Fruit fly (Drosophila melanogaster) whole organism, embryonic: ENCODE data around the gene CheB98a.

Experiments
- Aef1 ChIP-seq: fragments of 200-800 bp; sonication (Bioruptor generic); IDR thresholded peaks from 3 replicates; pipeline ENCODE4 v1.3.6; 2022; ENCODE audit warnings: missing biosample characterization, missing genetic modification characterization
- Blimp-1 ChIP-seq: fragments of 200-800 bp; sonication (Bioruptor generic); optimal IDR thresholded peaks from 3 replicates; lab custom pipeline; 2018; ENCODE audit warnings: missing biosample characterization, missing genetic modification characterization, mild to moderate bottlenecking, moderate library complexity, missing genetic modification reagents
- CG10147 ChIP-seq: fragments of 200-800 bp; sonication (Bioruptor generic); optimal IDR thresholded peaks from 2 replicates; lab custom pipeline; 2019; ENCODE audit warnings: missing biosample characterization, mild to moderate bottlenecking, missing genetic modification characterization, moderate library complexity
- CG10267 ChIP-seq: fragments of 200-800 bp; sonication (Bioruptor generic); optimal IDR thresholded peaks from 2 replicates; lab custom pipeline; 2018; ENCODE audit warnings: missing biosample characterization, mild to moderate bottlenecking, missing genetic modification characterization, moderate library complexity
- CG10462 ChIP-seq: fragments of 200-800 bp; sonication (Bioruptor generic); optimal IDR thresholded peaks from 2 replicates; lab custom pipeline; 2016; ENCODE audit warnings: missing biosample characterization, missing genetic modification characterization
- CG12659 ChIP-seq: fragments of 200-800 bp; sonication (Bioruptor generic); optimal IDR thresholded peaks from 3 replicates; lab custom pipeline; 2017; ENCODE audit warnings: mild to moderate bottlenecking, missing biosample characterization, missing genetic modification reagents, missing genetic modification characterization
- CG13624 ChIP-seq: fragments of 200-800 bp; sonication (Bioruptor generic); optimal IDR thresholded peaks from 2 replicates; lab custom pipeline; 2016; ENCODE audit warnings: missing biosample characterization, missing genetic modification characterization
- CG15514 ChIP-seq: fragments of 200-800 bp; sonication (Bioruptor generic); optimal IDR thresholded peaks from 3 replicates; lab custom pipeline; 2017; ENCODE audit warnings: missing biosample characterization, missing genetic modification characterization, mild to moderate bottlenecking, moderate library complexity, missing genetic modification reagents
- CG1603 ChIP-seq: fragments of 200-800 bp; sonication (Bioruptor generic); optimal IDR thresholded peaks from 2 replicates; lab custom pipeline; 2019; ENCODE audit warnings: missing biosample characterization, mild to moderate bottlenecking, missing genetic modification characterization, moderate library complexity
- CG16813 ChIP-seq: fragments of 200-800 bp; sonication (Bioruptor generic); IDR thresholded peaks from 3 replicates; pipeline ENCODE4 v1.3.6; 2022; ENCODE audit warnings: missing biosample characterization, missing genetic modification characterization; ENCODE audit not compliant: partially characterized antibody
- CG18262 ChIP-seq: fragments of 200-800 bp; optimal IDR thresholded peaks from 3 replicates; lab custom pipeline; 2019; ENCODE audit warnings: missing biosample characterization, mild to moderate bottlenecking, missing genetic modification characterization, moderate library complexity
- CG33557 ChIP-seq: fragments of 200-800 bp; sonication (Bioruptor generic); optimal IDR thresholded peaks from 2 replicates; lab custom pipeline; 2019; ENCODE audit warnings: missing biosample characterization, mild to moderate bottlenecking, missing genetic modification characterization, moderate library complexity
- CG34224 ChIP-seq: fragments of 200-800 bp; sonication (Bioruptor generic); IDR thresholded peaks from 3 replicates; pipeline ENCODE4 v1.3.6; 2022; ENCODE audit warnings: missing biosample characterization, missing genetic modification characterization; ENCODE audit not compliant: partially characterized antibody
- CG4360 ChIP-seq: fragments of 200-800 bp; sonication (Bioruptor generic); IDR thresholded peaks from 2 replicates; pipeline ENCODE4 v1.3.6; 2022; ENCODE audit warnings: missing biosample characterization, missing genetic modification characterization
- CG9817 ChIP-seq: fragments of 200-800 bp; sonication (Bioruptor generic); optimal IDR thresholded peaks from 2 replicates; lab custom pipeline; 2018; ENCODE audit warnings: missing biosample characterization, mild to moderate bottlenecking, missing genetic modification characterization, moderate library complexity
- CHES-1-like ChIP-seq: fragments of 200-800 bp; sonication (Bioruptor generic); optimal IDR thresholded peaks from 2 replicates; lab custom pipeline; 2016; ENCODE audit warnings: missing biosample characterization, missing genetic modification characterization
- Dip3 ChIP-seq: fragments of 200-800 bp; sonication (Bioruptor generic); optimal IDR thresholded peaks from 3 replicates; lab custom pipeline; 2016; ENCODE audit warnings: missing biosample characterization, missing genetic modification characterization
- Dll ChIP-seq: fragments of 200-800 bp; sonication (Bioruptor generic); IDR thresholded peaks from 4 replicates; pipeline ENCODE4 v1.3.6; 2022; ENCODE audit warnings: missing biosample characterization, missing genetic modification characterization; ENCODE audit not compliant: partially characterized antibody
- Dref ChIP-seq: fragments of 200-800 bp; sonication (Bioruptor generic); IDR thresholded peaks from 2 replicates; pipeline ENCODE4 v1.3.6; 2022; ENCODE audit warnings: missing biosample characterization, missing genetic modification characterization
- E2f1 ChIP-seq: fragments of 200-800 bp; sonication (Bioruptor generic); IDR thresholded peaks from 2 replicates; pipeline ENCODE4 v1.3.6; 2022; ENCODE audit warnings: missing biosample characterization, missing genetic modification characterization
- E2f2 ChIP-seq: fragments of 200-800 bp; sonication (Bioruptor generic); IDR thresholded peaks from 2 replicates; pipeline ENCODE4 v1.3.6; 2022; ENCODE audit warnings: missing biosample characterization, missing genetic modification characterization
- Ets97D ChIP-seq: fragments of 200-800 bp; sonication (Bioruptor generic); optimal IDR thresholded peaks from 3 replicates; lab custom pipeline; 2016; ENCODE audit warnings: missing biosample characterization, missing genetic modification characterization
- HmgZ ChIP-seq: fragments of 200-800 bp; sonication (Bioruptor generic); optimal IDR thresholded peaks from 2 replicates; lab custom pipeline; 2018; ENCODE audit warnings: missing biosample characterization, mild to moderate bottlenecking, missing genetic modification characterization
- MBD-R2 ChIP-seq: fragments of 200-800 bp; sonication (Bioruptor generic); IDR thresholded peaks from 2 replicates; pipeline ENCODE4 v1.3.6; 2022; ENCODE audit warnings: missing biosample characterization, missing genetic modification characterization
- Max ChIP-seq: fragments of 200-800 bp; sonication (Bioruptor generic); optimal IDR thresholded peaks from 2 replicates; lab custom pipeline; 2016; ENCODE audit warnings: missing biosample characterization, mild to moderate bottlenecking, missing genetic modification characterization
- NC2α ChIP-seq: fragments of 200-800 bp; sonication (Bioruptor generic); optimal IDR thresholded peaks from 2 replicates; lab custom pipeline; 2016; ENCODE audit warnings: missing biosample characterization, missing genetic modification characterization
- Oli ChIP-seq: fragments of 200-800 bp; sonication (Bioruptor generic); optimal IDR thresholded peaks from 2 replicates; lab custom pipeline; 2018; ENCODE audit warnings: missing biosample characterization, mild to moderate bottlenecking, missing genetic modification characterization, moderate library complexity
- Opbp ChIP-seq: fragments of 200-800 bp; sonication (Bioruptor generic); IDR thresholded peaks from 3 replicates; pipeline ENCODE4 v1.3.6; 2022; ENCODE audit warnings: missing biosample characterization, missing genetic modification characterization; ENCODE audit not compliant: partially characterized antibody
- Rfx ChIP-seq: fragments of 200-800 bp; sonication (Bioruptor generic); IDR thresholded peaks from 2 replicates; pipeline ENCODE4 v1.3.6; 2022; ENCODE audit warnings: missing biosample characterization, missing genetic modification characterization
- YL-1 ChIP-seq: fragments of 200-800 bp; sonication (Bioruptor generic); optimal IDR thresholded peaks from 3 replicates; lab custom pipeline; 2017; ENCODE audit warnings: missing biosample characterization, mild to moderate bottlenecking, missing genetic modification characterization
- amos ChIP-seq: fragments of 200-800 bp; sonication (Bioruptor generic); IDR thresholded peaks from 2 replicates; pipeline ENCODE4 v1.3.6; 2022; ENCODE audit warnings: missing biosample characterization, missing genetic modification characterization; ENCODE audit not compliant: partially characterized antibody
- ase ChIP-seq: fragments of 200-800 bp; sonication (Bioruptor generic); IDR thresholded peaks from 3 replicates; pipeline ENCODE4 v1.3.6; 2022; ENCODE audit warnings: missing biosample characterization, missing genetic modification characterization
- ash1 ChIP-seq: fragments of 200-800 bp; sonication (Bioruptor generic); optimal IDR thresholded peaks from 2 replicates; lab custom pipeline; 2018; ENCODE audit warnings: missing biosample characterization, mild to moderate bottlenecking, missing genetic modification characterization
- chinmo ChIP-seq: fragments of 200-800 bp; sonication (Bioruptor generic); IDR thresholded peaks from 4 replicates; pipeline ENCODE4 v1.3.6; 2022; ENCODE audit warnings: missing biosample characterization, missing genetic modification characterization; ENCODE audit not compliant: partially characterized antibody
- crol ChIP-seq: fragments of 200-800 bp; sonication (Bioruptor generic); IDR thresholded peaks from 2 replicates; pipeline ENCODE4 v1.3.6; 2022; ENCODE audit warnings: missing biosample characterization, missing genetic modification characterization
- dm ChIP-seq: fragments of 200-800 bp; sonication (Bioruptor generic); optimal IDR thresholded peaks from 3 replicates; lab custom pipeline; 2016; ENCODE audit warnings: missing biosample characterization, missing genetic modification characterization
- ftz-f1 ChIP-seq: fragments of 200-800 bp; sonication (Bioruptor generic); optimal IDR thresholded peaks from 2 replicates; lab custom pipeline; 2016; ENCODE audit warnings: missing biosample characterization, missing genetic modification characterization
- gcm ChIP-seq: fragments of 200-800 bp; sonication (Bioruptor generic); optimal IDR thresholded peaks from 2 replicates; lab custom pipeline; 2019; ENCODE audit warnings: missing biosample characterization, mild to moderate bottlenecking, missing genetic modification characterization, moderate library complexity
- jumu ChIP-seq: fragments of 200-800 bp; sonication (Bioruptor generic); optimal IDR thresholded peaks from 3 replicates; lab custom pipeline; 2016; ENCODE audit warnings: missing biosample characterization, missing genetic modification characterization
- mam ChIP-seq: fragments of 200-800 bp; sonication (Bioruptor generic); optimal IDR thresholded peaks from 3 replicates; lab custom pipeline; 2016; ENCODE audit warnings: missing biosample characterization, missing genetic modification characterization
- prd ChIP-seq, 3 experiments: fragments of >200 bp in 2 of 3; fragments of 200-800 bp in 1 of 3; sonication (Bioruptor generic) in 1 of 3; optimal IDR thresholded peaks in 2 of 3; IDR thresholded peaks in 1 of 3; 2 replicates in 2 of 3; 3 replicates in 1 of 3; pipeline versions ENCODE4 v1.3.6 to Lab custom; 2017 to 2022; ENCODE audit warnings: missing biosample characterization in 1 of 3, missing genetic modification characterization in 1 of 3
- pzg ChIP-seq: fragments of 200-800 bp; sonication (Bioruptor generic); optimal IDR thresholded peaks from 3 replicates; lab custom pipeline; 2018; ENCODE audit warnings: missing biosample characterization, mild to moderate bottlenecking, missing genetic modification characterization, moderate library complexity
- sens ChIP-seq: fragments of 200-800 bp; sonication (Bioruptor generic); peaks from one replicate; lab custom pipeline; 2016; ENCODE audit warnings: missing biosample characterization, missing genetic modification characterization
- sr ChIP-seq: fragments of 200-800 bp; sonication (Bioruptor generic); IDR thresholded peaks from 3 replicates; pipeline ENCODE4 v1.3.6; 2022; ENCODE audit warnings: missing biosample characterization, missing genetic modification characterization
- trem ChIP-seq: fragments of 200-800 bp; optimal IDR thresholded peaks from 3 replicates; lab custom pipeline; 2019; ENCODE audit warnings: missing biosample characterization, mild to moderate bottlenecking, missing genetic modification characterization, moderate library complexity

CheB98a gene

dm6 chr3R:28805164-28805563 lies 1.3 kb upstream of the CheB98a start (continued):
- TF ChIP-seq Blimp-1 (GFP tag; lab: Kevin White, UChicago) = no peak

dm6 chr3R:28810942-28811676 lies 4.6 kb downstream of the CheB98a start, which contains the start of gene wdn:
Gene wdn, minus strand, starts transcription at chr3R:28811337.
- peak; percentile 15 for TF ChIP-seq CG18262 (tag; lab: Kevin White, UChicago)
- peak; percentile 88 for TF ChIP-seq crol (GFP tag; lab: Robert Waterston, UW)
- peak; percentile 87 for TF ChIP-seq YL-1 (GFP tag; lab: Kevin White, UChicago)
- no peak for TF ChIP-seq ase
- peak; percentile 1 for TF ChIP-seq HmgZ (tag; lab: Kevin White, UChicago)
- TF ChIP-seq E2f1 (GFP tag; lab: Robert Waterston, UW) = peak; percentile 50; the same call in 1 of the 2 replicates
- TF ChIP-seq CG12659 (GFP tag; lab: Kevin White, UChicago) = peak; percentile 14
- TF ChIP-seq Oli (tag; lab: Kevin White, UChicago) = peak; percentile 10
- peak; percentile 6 for TF ChIP-seq CG10147 (GFP tag; lab: Kevin White, UChicago)
- TF ChIP-seq Opbp = 0 out of 3 replicates have a peak, but pooled peaks have one; percentile 8
- TF ChIP-seq CG33557 (GFP tag; lab: Kevin White, UChicago) = no peak
- TF ChIP-seq sens (GFP tag; lab: Kevin White, UChicago) = peak; percentile 48
- TF ChIP-seq mam (GFP tag; lab: Kevin White, UChicago) = peak; percentile 5
- 0 out of 4 replicates have a peak, but pooled peaks have one; percentile 22 for TF ChIP-seq Dll (GFP tag; lab: Robert Waterston, UW)
- 0 out of 3 replicates have a peak, but pooled peaks have one; percentile 28 for TF ChIP-seq CG16813
- peak; percentile 73 for TF ChIP-seq ftz-f1 (GFP tag; lab: Kevin White, UChicago)
- TF ChIP-seq CG1603 (tag; lab: Kevin White, UChicago) = peak; percentile 41
- TF ChIP-seq CG9817 (tag; lab: Kevin White, UChicago) = peak; percentile 16
- peak; percentile 46 for TF ChIP-seq Dref (GFP tag; lab: Robert Waterston, UW)
- TF ChIP-seq sr (GFP tag; lab: Robert Waterston, UW) = no peak
- TF ChIP-seq CG15514 (GFP tag; lab: Kevin White, UChicago) = peak; percentile 92
- TF ChIP-seq Rfx (GFP tag; lab: Robert Waterston, UW) = peak; percentile 30; the same call in 1 of the 2 replicates
- TF ChIP-seq Dip3 (GFP tag; lab: Kevin White, UChicago) = peak; percentile 12
- peak; percentile 47 for TF ChIP-seq pzg (GFP tag; lab: Kevin White, UChicago)
- TF ChIP-seq CG10267 = peak; percentile 88
- 0 out of 4 replicates have a peak, but pooled peaks have one; percentile 23 for TF ChIP-seq chinmo (GFP tag; lab: Robert Waterston, UW)
- no peak for TF ChIP-seq CG10462 (GFP tag; lab: Kevin White, UChicago)
- TF ChIP-seq ash1 (GFP tag; lab: Kevin White, UChicago) = no peak
- peak; percentile 65 for TF ChIP-seq Aef1 (GFP tag; lab: Robert Waterston, UW)
- peak; percentile 59 for TF ChIP-seq CG13624 (GFP tag; lab: Kevin White, UChicago)
- peak; percentile 70 for TF ChIP-seq CG4360 (GFP tag; lab: Robert Waterston, UW)
- peak; percentile 30 for TF ChIP-seq Ets97D (GFP tag; lab: Kevin White, UChicago)
- peak; percentile 45; the same call in 2 of the 3 replicates for TF ChIP-seq CG34224 (GFP tag; lab: Robert Waterston, UW)
- 0 out of 2 replicates have a peak, but pooled peaks have one; percentile 21 for TF ChIP-seq amos (GFP tag; lab: Robert Waterston, UW)
- peak; percentile 98 for TF ChIP-seq trem (tag; lab: Kevin White, UChicago)
- TF ChIP-seq CHES-1-like = peak; percentile 35
- TF ChIP-seq dm = peak; percentile 63
- TF ChIP-seq Max (GFP tag; lab: Kevin White, UChicago) = no peak
- TF ChIP-seq jumu = peak; percentile 3
- TF ChIP-seq NC2α (GFP tag; lab: Kevin White, UChicago) = no peak
- TF ChIP-seq gcm (GFP tag; lab: Kevin White, UChicago) = peak; percentile 49
- peak; percentile 35; the same call in 1 of the 2 replicates for TF ChIP-seq E2f2 (GFP tag; lab: Robert Waterston, UW)
- TF ChIP-seq MBD-R2 (GFP tag; lab: Robert Waterston, UW) = peak; percentile 40; the same call in 1 of the 2 replicates
- peak in 1 of 2 experiments; percentile 29 for TF ChIP-seq prd (optimal IDR thresholded peaks at IDR 0.05; lab: Kevin White, UChicago)
- TF ChIP-seq prd (GFP tag; IDR thresholded peaks at IDR 0.05; lab: Robert Waterston, UW) = no peak
